Worm (Caenorhabditis elegans) whole organism, mixed stage, embryonic: ENCODE results near the gene K11D12.6.

ENCODE experiments used
- ceh-83 ChIP-seq: fragments of 200-800 bp; sonication (Bioruptor generic); optimal IDR thresholded peaks from 2 replicates; lab custom pipeline; 2018; ENCODE audit warnings: mild to moderate bottlenecking, missing genetic modification characterization, missing compliant biosample characterization
- ces-1 ChIP-seq: fragments of 150-350 bp; optimal IDR thresholded peaks from 2 replicates; lab custom pipeline; 2014; ENCODE audit warnings: missing biosample characterization, missing genetic modification reagents, missing genetic modification characterization
- cnd-1 ChIP-seq: fragments of 200-800 bp; sonication (Bioruptor generic); optimal IDR thresholded peaks from 2 replicates; lab custom pipeline; 2018; ENCODE audit warnings: mild to moderate bottlenecking, missing genetic modification characterization, missing compliant biosample characterization
- mab-5 ChIP-seq: fragments of 150-350 bp; optimal IDR thresholded peaks from 2 replicates; lab custom pipeline; 2014; ENCODE audit warnings: missing biosample characterization, missing genetic modification characterization
- nhr-12 ChIP-seq: fragments of 150-350 bp; optimal IDR thresholded peaks from 2 replicates; lab custom pipeline; 2014; ENCODE audit warnings: missing biosample characterization, missing genetic modification characterization
- nhr-76 ChIP-seq: sonication (generic microtip); optimal IDR thresholded peaks from 2 replicates; lab custom pipeline; 2017; ENCODE audit warnings: missing biosample characterization, missing genetic modification characterization
- snpc-4 ChIP-seq: fragments of 150-350 bp; optimal IDR thresholded peaks from 2 replicates; lab custom pipeline; 2014; ENCODE audit warnings: missing biosample characterization, missing genetic modification characterization
- unc-39 ChIP-seq: fragments of 150-350 bp; optimal IDR thresholded peaks from 2 replicates; lab custom pipeline; 2014; ENCODE audit warnings: missing biosample characterization, missing genetic modification characterization
- unc-62 ChIP-seq: fragments of 150-350 bp; optimal IDR thresholded peaks from 2 replicates; lab custom pipeline; 2014; ENCODE audit warnings: missing biosample characterization, missing genetic modification reagents, missing genetic modification characterization

- TF ChIP-seq mab-5 (tag; lab: Kevin White, UChicago) (no peak), ceh-83 (GFP tag; lab: Kevin White, UChicago) (no peak), unc-39 (tag; lab: Kevin White, UChicago) (no peak), nhr-76 (tag; lab: Kevin White, UChicago) (no peak), ces-1 (GFP tag; lab: Kevin White, UChicago) (no peak), snpc-4 (no peak), cnd-1 (no peak), unc-62 (GFP tag; lab: Kevin White, UChicago) (no peak), nhr-12 (no peak)
These were observed 2.8 kb downstream of the K11D12.6 start for ce11 chrV:5032176-5032575.
